Worm (Caenorhabditis elegans): ENCODE measurements around the gene F35B3.7.

- TF ChIP-seq snpc-4 (tag; optimal IDR thresholded peaks at IDR 0.05), result no peak
- no peak for TF ChIP-seq fos-1 (tag; optimal IDR thresholded peaks at IDR 0.05)
- no peak for TF ChIP-seq ctbp-1 (GFP tag; IDR thresholded peaks at IDR 0.05)
- no peak for TF ChIP-seq nhr-111 (GFP tag; optimal IDR thresholded peaks at IDR 0.05)
- no peak for TF ChIP-seq zag-1 (tag; optimal IDR thresholded peaks at IDR 0.05)
- TF ChIP-seq ceh-28 (tag; optimal IDR thresholded peaks at IDR 0.05), result no peak
Measured at ce11 chrX:17003473-17004123, 39.3 kb downstream of the F35B3.7 start.

Measured in whole organism, L4 larva.